Fruit fly (Drosophila melanogaster) whole organism, embryonic: Measurements from ENCODE around the gene Grd.
A peak's percentile ranks its signal among the peaks of the same experiment; 100 is the strongest.

ENCODE experiments used
- CG11093 ChIP-seq: fragments of 200-800 bp; sonication (Bioruptor generic); IDR thresholded peaks from 3 replicates; pipeline ENCODE4 v1.3.6; 2022; ENCODE audit warnings: missing biosample characterization, missing genetic modification characterization
- CG12769 ChIP-seq: fragments of 200-800 bp; sonication (Bioruptor generic); optimal IDR thresholded peaks from 2 replicates; lab custom pipeline; 2019; ENCODE audit warnings: missing biosample characterization, mild to moderate bottlenecking, missing genetic modification characterization, moderate library complexity
- CG13894 ChIP-seq: fragments of 200-800 bp; sonication (Bioruptor generic); optimal IDR thresholded peaks from 3 replicates; lab custom pipeline; 2018; ENCODE audit warnings: missing biosample characterization, mild to moderate bottlenecking, missing genetic modification characterization, moderate library complexity
- CG14965 ChIP-seq: fragments of 200-800 bp; sonication (Bioruptor generic); optimal IDR thresholded peaks from 2 replicates; lab custom pipeline; 2016; ENCODE audit warnings: missing biosample characterization, missing genetic modification characterization, borderline replicate concordance
- CG15011 ChIP-seq: fragments of 200-800 bp; sonication (Bioruptor generic); optimal IDR thresholded peaks from 3 replicates; lab custom pipeline; 2018; ENCODE audit warnings: missing biosample characterization, mild to moderate bottlenecking, missing genetic modification characterization
- CG15479 ChIP-seq: fragments of 200-800 bp; sonication (Bioruptor generic); optimal IDR thresholded peaks from 3 replicates; lab custom pipeline; 2019; ENCODE audit warnings: missing biosample characterization, mild to moderate bottlenecking, missing genetic modification characterization, moderate library complexity
- CG18011 ChIP-seq: fragments of 200-800 bp; sonication (Bioruptor generic); optimal IDR thresholded peaks from 2 replicates; lab custom pipeline; 2017; ENCODE audit warnings: missing biosample characterization, missing genetic modification characterization, mild to moderate bottlenecking, moderate library complexity, missing genotype
- CG18764 ChIP-seq: fragments of 200-800 bp; sonication (Bioruptor generic); optimal IDR thresholded peaks from 3 replicates; lab custom pipeline; 2016; ENCODE audit warnings: missing biosample characterization, missing genetic modification characterization
- CG32772 ChIP-seq: fragments of 200-800 bp; sonication (Bioruptor generic); IDR thresholded peaks from 2 replicates; pipeline ENCODE4 v1.3.6; 2022; ENCODE audit warnings: missing biosample characterization, missing genetic modification characterization
- CG6689 ChIP-seq: fragments of 200-800 bp; sonication (Bioruptor generic); IDR thresholded peaks from 2 replicates; pipeline ENCODE4 v1.3.6; 2022; ENCODE audit warnings: missing biosample characterization, missing genetic modification characterization
- CG6854 ChIP-seq: fragments of 200-800 bp; sonication (Bioruptor generic); optimal IDR thresholded peaks from 3 replicates; lab custom pipeline; 2017; ENCODE audit warnings: missing biosample characterization, mild to moderate bottlenecking, missing genetic modification characterization
- CG7372 ChIP-seq: fragments of 200-800 bp; sonication (Bioruptor generic); IDR thresholded peaks from 2 replicates; pipeline ENCODE4 v1.3.6; 2022; ENCODE audit warnings: missing biosample characterization, missing genetic modification characterization
- CG8765 ChIP-seq: fragments of 200-800 bp; sonication (Bioruptor generic); IDR thresholded peaks from 2 replicates; pipeline ENCODE4 v1.3.6; 2022; ENCODE audit warnings: missing biosample characterization, missing genetic modification characterization
- Dad ChIP-seq: fragments of 200-800 bp; sonication (Bioruptor generic); optimal IDR thresholded peaks from 3 replicates; lab custom pipeline; 2016; ENCODE audit warnings: missing biosample characterization, missing genetic modification characterization
- Dek ChIP-seq: fragments of 200-800 bp; sonication (Bioruptor generic); optimal IDR thresholded peaks from 3 replicates; lab custom pipeline; 2019; ENCODE audit warnings: missing biosample characterization, mild to moderate bottlenecking, missing genetic modification characterization, moderate library complexity
- Drgx ChIP-seq: fragments of 200-800 bp; sonication (Bioruptor generic); IDR thresholded peaks from 2 replicates; pipeline ENCODE4 v1.3.6; 2022; ENCODE audit warnings: missing biosample characterization, missing genetic modification characterization
- Fer2 ChIP-seq: fragments of 200-800 bp; sonication (Bioruptor generic); optimal IDR thresholded peaks from 2 replicates; lab custom pipeline; 2018; ENCODE audit warnings: missing biosample characterization, mild to moderate bottlenecking, missing genetic modification characterization, moderate library complexity
- HLH3B ChIP-seq: fragments of 200-800 bp; sonication (Bioruptor generic); IDR thresholded peaks from 2 replicates; pipeline ENCODE4 v1.3.6; 2022; ENCODE audit warnings: missing biosample characterization, missing genetic modification characterization
- Hand ChIP-seq: fragments of 200-800 bp; sonication (Bioruptor generic); optimal IDR thresholded peaks from 2 replicates; lab custom pipeline; 2017; ENCODE audit warnings: mild to moderate bottlenecking, missing biosample characterization, missing genetic modification reagents, missing genetic modification characterization
- NC2α ChIP-seq: fragments of 200-800 bp; sonication (Bioruptor generic); optimal IDR thresholded peaks from 2 replicates; lab custom pipeline; 2016; ENCODE audit warnings: missing biosample characterization, missing genetic modification characterization
- Neu2 ChIP-seq: fragments of 200-800 bp; sonication (Bioruptor generic); optimal IDR thresholded peaks from 3 replicates; lab custom pipeline; 2016; ENCODE audit warnings: missing biosample characterization, missing genetic modification characterization, borderline replicate concordance
- Nf-YA ChIP-seq: fragments of 200-800 bp; sonication (Bioruptor generic); IDR thresholded peaks from 2 replicates; pipeline ENCODE4 v1.3.6; 2022; ENCODE audit warnings: missing biosample characterization, missing genetic modification characterization
- NfI ChIP-seq: fragments of 200-800 bp; sonication (Bioruptor generic); optimal IDR thresholded peaks from 3 replicates; lab custom pipeline; 2018; ENCODE audit warnings: missing biosample characterization, mild to moderate bottlenecking, missing genetic modification characterization, moderate library complexity
- Oli ChIP-seq: fragments of 200-800 bp; sonication (Bioruptor generic); optimal IDR thresholded peaks from 2 replicates; lab custom pipeline; 2018; ENCODE audit warnings: missing biosample characterization, mild to moderate bottlenecking, missing genetic modification characterization, moderate library complexity
- Rx ChIP-seq: fragments of 200-800 bp; sonication (Bioruptor generic); IDR thresholded peaks from 2 replicates; pipeline ENCODE4 v1.3.6; 2022; ENCODE audit warnings: missing biosample characterization, missing genetic modification characterization
- Trl ChIP-seq, 3 experiments: fragments of >200 bp in 2 of 3; fragments of 200-800 bp in 1 of 3; sonication (Bioruptor generic) in 1 of 3; optimal IDR thresholded peaks; 2 replicates in 1 of 3; 3 replicates in 2 of 3; lab custom pipeline; 2016 to 2017; ENCODE audit warnings: missing biosample characterization in 1 of 3, missing genetic modification characterization in 1 of 3
- amos ChIP-seq: fragments of 200-800 bp; sonication (Bioruptor generic); IDR thresholded peaks from 2 replicates; pipeline ENCODE4 v1.3.6; 2022; ENCODE audit warnings: missing biosample characterization, missing genetic modification characterization; ENCODE audit not compliant: partially characterized antibody
- cad ChIP-seq: fragments of >200 bp; optimal IDR thresholded peaks from 2 replicates; lab custom pipeline; 2017; ENCODE audit warnings: missing biosample characterization, missing genetic modification characterization
- chn ChIP-seq: fragments of 200-800 bp; sonication (Bioruptor generic); optimal IDR thresholded peaks from 2 replicates; lab custom pipeline; 2016; ENCODE audit warnings: missing biosample characterization, missing genetic modification characterization
- danr ChIP-seq: fragments of 200-800 bp; sonication (Bioruptor generic); IDR thresholded peaks from 2 replicates; pipeline ENCODE4 v1.3.6; 2022; ENCODE audit warnings: missing biosample characterization, missing genetic modification characterization
- eve ChIP-seq, 2 experiments: fragments of >200 bp; optimal IDR thresholded peaks; 2 replicates each; lab custom pipeline; 2017; ENCODE audit warnings: missing biosample characterization in 2 of 2, missing genetic modification characterization in 2 of 2
- fru ChIP-seq: fragments of >200 bp; optimal IDR thresholded peaks from 2 replicates; lab custom pipeline; 2017
- gsb-n ChIP-seq: fragments of 200-800 bp; sonication (Bioruptor generic); optimal IDR thresholded peaks from 3 replicates; lab custom pipeline; 2018; ENCODE audit warnings: missing biosample characterization, mild to moderate bottlenecking, missing genetic modification characterization
- jigr1 ChIP-seq: fragments of 200-800 bp; sonication (Bioruptor generic); IDR thresholded peaks from 3 replicates; pipeline ENCODE4 v1.3.6; 2022; ENCODE audit warnings: missing biosample characterization, missing genetic modification characterization
- kah ChIP-seq: fragments of 200-800 bp; sonication (Bioruptor generic); optimal IDR thresholded peaks from 2 replicates; lab custom pipeline; 2018; ENCODE audit warnings: missing biosample characterization, mild to moderate bottlenecking, missing genetic modification characterization
- luna ChIP-seq: fragments of 200-800 bp; sonication (Bioruptor generic); optimal IDR thresholded peaks from 2 replicates; lab custom pipeline; 2016; ENCODE audit warnings: missing biosample characterization, missing genetic modification characterization
- maf-S ChIP-seq: fragments of 200-800 bp; sonication (Bioruptor generic); optimal IDR thresholded peaks from 2 replicates; lab custom pipeline; 2016; ENCODE audit warnings: missing biosample characterization, missing genetic modification characterization
- odd ChIP-seq: fragments of 200-800 bp; sonication (Bioruptor generic); optimal IDR thresholded peaks from 2 replicates; lab custom pipeline; 2017; ENCODE audit warnings: missing biosample characterization, mild to moderate bottlenecking, missing genetic modification characterization
- pum ChIP-seq: fragments of 200-800 bp; sonication (Bioruptor generic); optimal IDR thresholded peaks from 2 replicates; lab custom pipeline; 2016; ENCODE audit warnings: missing biosample characterization, missing genetic modification characterization
- schlank ChIP-seq: fragments of 200-800 bp; sonication (Bioruptor generic); optimal IDR thresholded peaks from 2 replicates; lab custom pipeline; 2018; ENCODE audit warnings: missing biosample characterization, mild to moderate bottlenecking, missing genetic modification characterization
- sd ChIP-seq: fragments of 200-800 bp; sonication (Bioruptor generic); optimal IDR thresholded peaks from 3 replicates; lab custom pipeline; 2018; ENCODE audit warnings: missing biosample characterization, mild to moderate bottlenecking, missing genetic modification characterization, moderate library complexity
- ssp ChIP-seq: fragments of 200-800 bp; sonication (Bioruptor generic); IDR thresholded peaks from 2 replicates; pipeline ENCODE4 v1.3.6; 2022; ENCODE audit warnings: missing biosample characterization, missing genetic modification characterization
- tin ChIP-seq: fragments of 200-800 bp; sonication (Bioruptor generic); optimal IDR thresholded peaks from 3 replicates; lab custom pipeline; 2016; ENCODE audit warnings: missing biosample characterization, missing genetic modification characterization
- unc-4 ChIP-seq: fragments of 200-800 bp; sonication (Bioruptor generic); IDR thresholded peaks from 2 replicates; pipeline ENCODE4 v1.3.6; 2022; ENCODE audit warnings: missing biosample characterization, missing genetic modification characterization; ENCODE audit not compliant: partially characterized antibody
- unpg ChIP-seq: fragments of 200-800 bp; sonication (Bioruptor generic); optimal IDR thresholded peaks from 3 replicates; lab custom pipeline; 2018; ENCODE audit warnings: missing biosample characterization, mild to moderate bottlenecking, missing genetic modification characterization, moderate library complexity
- vnd ChIP-seq: fragments of 200-800 bp; sonication (Bioruptor generic); IDR thresholded peaks from 3 replicates; pipeline ENCODE4 v1.3.6; 2022; ENCODE audit warnings: missing biosample characterization, missing genetic modification characterization; ENCODE audit not compliant: partially characterized antibody
- wek ChIP-seq: fragments of 200-800 bp; sonication (Bioruptor generic); optimal IDR thresholded peaks from 3 replicates; lab custom pipeline; 2018; ENCODE audit warnings: missing biosample characterization, mild to moderate bottlenecking, missing genetic modification characterization, moderate library complexity
- zen ChIP-seq: fragments of 200-800 bp; sonication (Bioruptor generic); optimal IDR thresholded peaks from 3 replicates; lab custom pipeline; 2018; ENCODE audit warnings: missing biosample characterization, mild to moderate bottlenecking, missing genetic modification characterization, moderate library complexity

The Grd gene

dm6 chr3L:17856655-17857479 is 33.7 kb downstream of the Grd start, which contains the start of gene CG5535 (continued):
- peak; percentile 75 for TF ChIP-seq CG12769 (tag; lab: Kevin White, UChicago)
- peak; percentile 42 for TF ChIP-seq maf-S (GFP tag; lab: Kevin White, UChicago)
- TF ChIP-seq CG32772 (GFP tag; lab: Robert Waterston, UW), result no peak; the same call in 1 of the 2 replicates
- TF ChIP-seq zen (tag; lab: Kevin White, UChicago), result peak; percentile 59
- TF ChIP-seq CG15479 (GFP tag; lab: Kevin White, UChicago), result no peak
- TF ChIP-seq CG18011 (GFP tag; lab: Kevin White, UChicago), result peak; percentile 61
- peak; percentile 75 for TF ChIP-seq Hand (GFP tag; lab: Kevin White, UChicago)
- TF ChIP-seq NfI (GFP tag; lab: Kevin White, UChicago), result peak; percentile 78
- peak; percentile 29 for TF ChIP-seq CG18764 (GFP tag; lab: Kevin White, UChicago)
- peak; percentile 85 for TF ChIP-seq odd
- TF ChIP-seq Dad (GFP tag; lab: Kevin White, UChicago), result no peak
- peak; percentile 17 for TF ChIP-seq Fer2 (tag; lab: Kevin White, UChicago)
- peak; percentile 60; the same call in 1 of the 2 replicates for TF ChIP-seq CG6689 (GFP tag; lab: Robert Waterston, UW)
- TF ChIP-seq kah (GFP tag; lab: Kevin White, UChicago), result no peak
- TF ChIP-seq CG11093 (GFP tag; lab: Robert Waterston, UW), result peak; percentile 67
- TF ChIP-seq Drgx (GFP tag; lab: Robert Waterston, UW), result peak; percentile 59
- peak; percentile 28 for TF ChIP-seq sd (tag; lab: Kevin White, UChicago)
- no peak for TF ChIP-seq unc-4 (GFP tag; lab: Robert Waterston, UW)
- peak; percentile 89 for TF ChIP-seq Oli (tag; lab: Kevin White, UChicago)
- TF ChIP-seq HLH3B (GFP tag; lab: Robert Waterston, UW), result peak; percentile 45; the same call in 1 of the 2 replicates
- TF ChIP-seq CG14965 (GFP tag; lab: Kevin White, UChicago), result no peak
- TF ChIP-seq CG6854 (GFP tag; lab: Kevin White, UChicago), result peak; percentile 63
- no peak for TF ChIP-seq eve (GFP tag; optimal IDR thresholded peaks at IDR 0.05; lab: Kevin White, UChicago)
- TF ChIP-seq CG8765 (GFP tag; lab: Robert Waterston, UW), result 0 out of 2 replicates have a peak, but pooled peaks have one; percentile 17
- peak; percentile 42 for TF ChIP-seq CG15011 (GFP tag; lab: Kevin White, UChicago)
- peak; percentile 40 for TF ChIP-seq CG13894 (tag; lab: Kevin White, UChicago)
- TF ChIP-seq pum (GFP tag; lab: Kevin White, UChicago), result peak; percentile 12
- no peak for TF ChIP-seq danr (GFP tag; lab: Robert Waterston, UW)
- peak; percentile 69 for TF ChIP-seq tin (GFP tag; lab: Kevin White, UChicago)
- TF ChIP-seq fru (lab: Kevin White, UChicago), result no peak
- peak; percentile 48 for TF ChIP-seq chn
- TF ChIP-seq luna (GFP tag; lab: Kevin White, UChicago), result no peak
- TF ChIP-seq NC2α (GFP tag; lab: Kevin White, UChicago), result no peak
- peak; percentile 52; the same call in 1 of the 2 replicates for TF ChIP-seq CG7372 (GFP tag; lab: Robert Waterston, UW)
- peak; percentile 29; the same call in 1 of the 2 replicates for TF ChIP-seq Nf-YA (GFP tag; lab: Robert Waterston, UW)
- TF ChIP-seq Rx, result peak; percentile 65
- TF ChIP-seq Trl (optimal IDR thresholded peaks at IDR 0.05; lab: Kevin White, UChicago), result peak; percentile 42 to 60
- TF ChIP-seq Trl (GFP tag; optimal IDR thresholded peaks at IDR 0.05; lab: Kevin White, UChicago), result peak; percentile 69
- TF ChIP-seq jigr1, result no peak
- no peak for TF ChIP-seq amos (GFP tag; lab: Robert Waterston, UW)
- TF ChIP-seq schlank (tag; lab: Kevin White, UChicago), result peak; percentile 65
- no peak for TF ChIP-seq cad (GFP tag; lab: Kevin White, UChicago)
- TF ChIP-seq vnd (GFP tag; lab: Robert Waterston, UW), result no peak
- TF ChIP-seq Dek (tag; lab: Kevin White, UChicago), result peak; percentile 71
- peak; percentile 59 for TF ChIP-seq gsb-n (tag; lab: Kevin White, UChicago)
- no peak for TF ChIP-seq Neu2 (GFP tag; lab: Kevin White, UChicago)
- no peak for TF ChIP-seq wek (GFP tag; lab: Kevin White, UChicago)
- TF ChIP-seq ssp (GFP tag; lab: Robert Waterston, UW), result peak; percentile 34; the same call in 1 of the 2 replicates
- peak; percentile 76 for TF ChIP-seq unpg (GFP tag; lab: Kevin White, UChicago)
